Worm (Caenorhabditis elegans) whole organism, midembryonic: Measurements from ENCODE around the gene F17A9.5.

Source experiments
- T22C8.4 ChIP-seq: fragments of 200-800 bp; sonication (Bioruptor generic); IDR thresholded peaks from 2 replicates; pipeline ENCODE4 v1.3.6; 2022; ENCODE audit warnings: missing genetic modification characterization, missing compliant biosample characterization
- cog-1 ChIP-seq: sonication (generic microtip); optimal IDR thresholded peaks from 2 replicates; lab custom pipeline; 2016; ENCODE audit warnings: missing genetic modification characterization, missing compliant biosample characterization
- flt-1 ChIP-seq: fragments of 200-800 bp; sonication (Bioruptor generic); IDR thresholded peaks from 2 replicates; pipeline ENCODE4 v1.3.6; 2022; ENCODE audit warnings: missing genetic modification characterization, missing compliant biosample characterization
- klf-2 ChIP-seq: fragments of 200-800 bp; sonication (Bioruptor generic); conservative IDR thresholded peaks from 2 replicates; pipeline ENCODE4 v1.3.6; 2022; ENCODE audit warnings: missing genetic modification reagents, missing genetic modification characterization, missing compliant biosample characterization
- med-1 ChIP-seq: sonication (generic microtip); optimal IDR thresholded peaks from 2 replicates; lab custom pipeline; 2017; ENCODE audit warnings: missing genetic modification characterization, mild to moderate bottlenecking, missing compliant biosample characterization, antibody characterized with exemption, missing genetic modification reagents; ENCODE audit not compliant: insufficient read depth
- ref-1 ChIP-seq: fragments of 200-800 bp; sonication (Bioruptor generic); conservative IDR thresholded peaks from 2 replicates; pipeline ENCODE4 v1.3.6; 2022; ENCODE audit warnings: missing genetic modification reagents, missing genetic modification characterization, missing compliant biosample characterization
- tab-1 ChIP-seq: fragments of 200-800 bp; sonication (Bioruptor generic); IDR thresholded peaks from 2 replicates; pipeline ENCODE4 v1.3.6; 2022; ENCODE audit warnings: missing genetic modification characterization, missing compliant biosample characterization
- ztf-23 ChIP-seq: fragments of 200-800 bp; sonication (Bioruptor generic); IDR thresholded peaks from 2 replicates; pipeline ENCODE4 v1.3.6; 2022; ENCODE audit warnings: missing genetic modification reagents, missing genetic modification characterization, missing compliant biosample characterization
- ztf-29 ChIP-seq: fragments of 200-800 bp; sonication (Bioruptor generic); IDR thresholded peaks from 2 replicates; pipeline ENCODE4 v1.3.6; 2022; ENCODE audit warnings: missing genetic modification reagents, missing genetic modification characterization, missing compliant biosample characterization

DNA sequence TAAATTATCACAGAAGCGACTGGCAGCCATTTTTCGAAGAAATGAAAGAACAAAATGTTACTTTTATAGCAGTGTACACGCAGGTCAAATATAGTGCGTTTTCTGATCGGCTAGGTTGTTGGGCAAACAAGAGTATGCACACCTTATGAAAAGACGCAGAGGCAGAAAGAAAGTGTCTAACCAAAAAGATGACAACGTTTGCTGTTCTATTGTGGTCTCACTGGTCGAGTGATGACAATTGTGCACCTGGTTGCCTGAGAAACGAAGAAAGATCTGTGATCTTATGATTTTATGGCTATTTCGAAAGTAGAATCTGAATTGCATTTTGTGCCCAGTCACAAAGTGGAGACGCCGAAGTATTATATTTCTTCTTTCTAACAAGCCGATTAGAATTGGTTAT, 2.3 kb downstream of the F17A9.5 start, which contains the start of gene F17A9.4:
- no peak for TF ChIP-seq ref-1 (GFP tag; lab: Robert Waterston, UW)
- TF ChIP-seq cog-1 (tag; lab: Kevin White, UChicago) = no peak
- TF ChIP-seq med-1 = no peak
- TF ChIP-seq flt-1 (GFP tag; lab: Robert Waterston, UW) = no peak
- no peak for TF ChIP-seq tab-1 (GFP tag; lab: Robert Waterston, UW)
- no peak for TF ChIP-seq T22C8.4 (GFP tag; lab: Robert Waterston, UW)
- no peak for TF ChIP-seq klf-2
- TF ChIP-seq ztf-23 (GFP tag; lab: Robert Waterston, UW) = no peak
- no peak for TF ChIP-seq ztf-29 (GFP tag; lab: Robert Waterston, UW)
